Fruit fly (Drosophila melanogaster) whole organism, embryonic: ENCODE results near the gene how.
A peak's percentile ranks its signal among the peaks of the same experiment; 100 is the strongest.

Source experiments
- Abd-B ChIP-seq: fragments of 200-800 bp; sonication (Bioruptor generic); optimal IDR thresholded peaks from 2 replicates; lab custom pipeline; 2018; ENCODE audit warnings: missing biosample characterization, mild to moderate bottlenecking, missing genetic modification characterization, moderate library complexity
- Aef1 ChIP-seq: fragments of 200-800 bp; sonication (Bioruptor generic); IDR thresholded peaks from 3 replicates; pipeline ENCODE4 v1.3.6; 2022; ENCODE audit warnings: missing biosample characterization, missing genetic modification characterization
- BEAF-32 ChIP-seq: fragments of 200-800 bp; sonication (Bioruptor generic); optimal IDR thresholded peaks from 3 replicates; lab custom pipeline; 2017; ENCODE audit warnings: missing biosample characterization, missing genetic modification characterization, mild to moderate bottlenecking, moderate library complexity, missing genetic modification reagents
- BtbVII ChIP-seq: fragments of 200-800 bp; sonication (Bioruptor generic); optimal IDR thresholded peaks from 3 replicates; lab custom pipeline; 2017; ENCODE audit warnings: missing biosample characterization, mild to moderate bottlenecking, missing genetic modification characterization
- CG10543 ChIP-seq: fragments of 200-800 bp; sonication (Bioruptor generic); optimal IDR thresholded peaks from 3 replicates; lab custom pipeline; 2017; ENCODE audit warnings: missing biosample characterization, mild to moderate bottlenecking, missing genetic modification characterization, moderate library complexity
- CG11085 ChIP-seq: fragments of 200-800 bp; sonication (Bioruptor generic); IDR thresholded peaks from 2 replicates; pipeline ENCODE4 v1.3.6; 2022; ENCODE audit warnings: missing biosample characterization, missing genetic modification characterization
- CG11247 ChIP-seq: fragments of 200-800 bp; sonication (Bioruptor generic); IDR thresholded peaks from 2 replicates; pipeline ENCODE4 v1.3.6; 2022; ENCODE audit warnings: missing biosample characterization, missing genetic modification characterization
- CG11696 ChIP-seq: fragments of 200-800 bp; sonication (Bioruptor generic); IDR thresholded peaks from 2 replicates; pipeline ENCODE4 v1.3.6; 2022; ENCODE audit warnings: missing biosample characterization, missing genetic modification characterization
- CG1233 ChIP-seq: fragments of 200-800 bp; sonication (Bioruptor generic); optimal IDR thresholded peaks from 4 replicates; lab custom pipeline; 2018; ENCODE audit warnings: missing biosample characterization, mild to moderate bottlenecking, missing genetic modification characterization
- CG1529 ChIP-seq: fragments of 200-800 bp; sonication (Bioruptor generic); optimal IDR thresholded peaks from 3 replicates; lab custom pipeline; 2018; ENCODE audit warnings: missing biosample characterization, missing genetic modification characterization
- CG16863 ChIP-seq: fragments of 200-800 bp; sonication (Bioruptor generic); optimal IDR thresholded peaks from 3 replicates; lab custom pipeline; 2016; ENCODE audit warnings: missing biosample characterization, missing genetic modification characterization
- CG18476 ChIP-seq: fragments of 200-800 bp; sonication (Bioruptor generic); optimal IDR thresholded peaks from 2 replicates; lab custom pipeline; 2016; ENCODE audit warnings: missing biosample characterization, mild to moderate bottlenecking, missing genetic modification characterization
- CG2678 ChIP-seq: fragments of 200-800 bp; sonication (Bioruptor generic); optimal IDR thresholded peaks from 3 replicates; lab custom pipeline; 2019; ENCODE audit warnings: missing biosample characterization, mild to moderate bottlenecking, missing genetic modification characterization, moderate library complexity
- CG4328 ChIP-seq: fragments of 200-800 bp; sonication (Bioruptor generic); optimal IDR thresholded peaks from 3 replicates; lab custom pipeline; 2017; ENCODE audit warnings: missing biosample characterization, missing genetic modification reagents, missing genetic modification characterization
- CG43689 ChIP-seq: fragments of 200-800 bp; sonication (Bioruptor generic); IDR thresholded peaks from 2 replicates; pipeline ENCODE4 v1.3.6; 2022; ENCODE audit warnings: missing biosample characterization, missing genetic modification characterization
- CG5953 ChIP-seq: fragments of 200-800 bp; sonication (Bioruptor generic); IDR thresholded peaks from 2 replicates; pipeline ENCODE4 v1.3.6; 2022; ENCODE audit warnings: missing biosample characterization, missing genetic modification characterization
- CG6765 ChIP-seq: fragments of 200-800 bp; sonication (Bioruptor generic); optimal IDR thresholded peaks from 3 replicates; lab custom pipeline; 2017; ENCODE audit warnings: missing biosample characterization, mild to moderate bottlenecking, missing genetic modification characterization
- CG6854 ChIP-seq: fragments of 200-800 bp; sonication (Bioruptor generic); optimal IDR thresholded peaks from 3 replicates; lab custom pipeline; 2017; ENCODE audit warnings: missing biosample characterization, mild to moderate bottlenecking, missing genetic modification characterization
- CG7786 ChIP-seq: fragments of 200-800 bp; sonication (Bioruptor generic); optimal IDR thresholded peaks from 2 replicates; lab custom pipeline; 2016; ENCODE audit warnings: missing biosample characterization, missing genetic modification characterization
- CG7963 ChIP-seq: fragments of 200-800 bp; sonication (Bioruptor generic); IDR thresholded peaks from 3 replicates; pipeline ENCODE4 v1.3.6; 2022; ENCODE audit warnings: missing biosample characterization, missing genetic modification characterization; ENCODE audit not compliant: partially characterized antibody
- CG8089 ChIP-seq: fragments of 200-800 bp; sonication (Bioruptor generic); optimal IDR thresholded peaks from 3 replicates; lab custom pipeline; 2016; ENCODE audit warnings: missing biosample characterization, missing genetic modification characterization
- CG8359 ChIP-seq: fragments of 200-800 bp; sonication (Bioruptor generic); optimal IDR thresholded peaks from 2 replicates; lab custom pipeline; 2017; ENCODE audit warnings: missing biosample characterization, mild to moderate bottlenecking, missing genetic modification characterization, borderline replicate concordance
- CG8765 ChIP-seq: fragments of 200-800 bp; sonication (Bioruptor generic); IDR thresholded peaks from 2 replicates; pipeline ENCODE4 v1.3.6; 2022; ENCODE audit warnings: missing biosample characterization, missing genetic modification characterization
- CG9817 ChIP-seq: fragments of 200-800 bp; sonication (Bioruptor generic); optimal IDR thresholded peaks from 2 replicates; lab custom pipeline; 2018; ENCODE audit warnings: missing biosample characterization, mild to moderate bottlenecking, missing genetic modification characterization, moderate library complexity
- Dek ChIP-seq: fragments of 200-800 bp; sonication (Bioruptor generic); optimal IDR thresholded peaks from 3 replicates; lab custom pipeline; 2019; ENCODE audit warnings: missing biosample characterization, mild to moderate bottlenecking, missing genetic modification characterization, moderate library complexity
- Dip2 ChIP-seq: fragments of 200-800 bp; sonication (Bioruptor generic); IDR thresholded peaks from 2 replicates; pipeline ENCODE4 v1.3.6; 2022; ENCODE audit warnings: missing biosample characterization, missing genetic modification characterization
- Dip3 ChIP-seq: fragments of 200-800 bp; sonication (Bioruptor generic); optimal IDR thresholded peaks from 3 replicates; lab custom pipeline; 2016; ENCODE audit warnings: missing biosample characterization, missing genetic modification characterization
- Ets97D ChIP-seq: fragments of 200-800 bp; sonication (Bioruptor generic); optimal IDR thresholded peaks from 3 replicates; lab custom pipeline; 2016; ENCODE audit warnings: missing biosample characterization, missing genetic modification characterization
- Lhr ChIP-seq: fragments of 200-800 bp; sonication (Bioruptor generic); optimal IDR thresholded peaks from 3 replicates; lab custom pipeline; 2017; ENCODE audit warnings: mild to moderate bottlenecking, missing biosample characterization, missing genetic modification reagents, missing genetic modification characterization
- Lim3 ChIP-seq: fragments of 200-800 bp; sonication (Bioruptor generic); IDR thresholded peaks from 2 replicates; pipeline ENCODE4 v1.3.6; 2022; ENCODE audit warnings: missing biosample characterization, missing genetic modification characterization
- Med ChIP-seq: fragments of 200-800 bp; sonication (Bioruptor generic); peaks from one replicate; lab custom pipeline; 2016; ENCODE audit warnings: missing biosample characterization, missing genetic modification characterization, mild to moderate bottlenecking, inconsistent platforms, moderate library complexity
- NC2β ChIP-seq: fragments of 200-800 bp; sonication (Bioruptor generic); optimal IDR thresholded peaks from 2 replicates; lab custom pipeline; 2016; ENCODE audit warnings: missing biosample characterization, missing genetic modification characterization
- Neu2 ChIP-seq: fragments of 200-800 bp; sonication (Bioruptor generic); optimal IDR thresholded peaks from 3 replicates; lab custom pipeline; 2016; ENCODE audit warnings: missing biosample characterization, missing genetic modification characterization, borderline replicate concordance
- Opbp ChIP-seq: fragments of 200-800 bp; sonication (Bioruptor generic); IDR thresholded peaks from 3 replicates; pipeline ENCODE4 v1.3.6; 2022; ENCODE audit warnings: missing biosample characterization, missing genetic modification characterization; ENCODE audit not compliant: partially characterized antibody
- PHDP ChIP-seq: fragments of 200-800 bp; sonication (Bioruptor generic); optimal IDR thresholded peaks from 3 replicates; lab custom pipeline; 2018; ENCODE audit warnings: missing biosample characterization, mild to moderate bottlenecking, missing genetic modification characterization, moderate library complexity
- Sox102F ChIP-seq: fragments of 200-800 bp; sonication (Bioruptor generic); optimal IDR thresholded peaks from 2 replicates; lab custom pipeline; 2018; ENCODE audit warnings: missing biosample characterization, mild to moderate bottlenecking, missing genetic modification characterization, moderate library complexity
- Xbp1 ChIP-seq: fragments of 200-800 bp; sonication (Bioruptor generic); optimal IDR thresholded peaks from 3 replicates; lab custom pipeline; 2016; ENCODE audit warnings: missing biosample characterization, mild to moderate bottlenecking, missing genetic modification characterization
- ci ChIP-seq: fragments of 200-800 bp; sonication (Bioruptor generic); IDR thresholded peaks from 3 replicates; pipeline ENCODE4 v1.3.6; 2022; ENCODE audit warnings: missing biosample characterization, missing genetic modification characterization
- crc ChIP-seq: fragments of 200-800 bp; sonication (Bioruptor generic); optimal IDR thresholded peaks from 2 replicates; lab custom pipeline; 2016; ENCODE audit warnings: missing biosample characterization, missing genetic modification characterization
- disco-r ChIP-seq: fragments of 200-800 bp; sonication (Bioruptor generic); optimal IDR thresholded peaks from 2 replicates; lab custom pipeline; 2016; ENCODE audit warnings: missing biosample characterization, missing genetic modification characterization
- fd102C ChIP-seq: fragments of 200-800 bp; sonication (Bioruptor generic); optimal IDR thresholded peaks from 2 replicates; lab custom pipeline; 2018; ENCODE audit warnings: missing biosample characterization, mild to moderate bottlenecking, missing genetic modification characterization, moderate library complexity
- gem ChIP-seq: fragments of 200-800 bp; sonication (Bioruptor generic); optimal IDR thresholded peaks from 2 replicates; lab custom pipeline; 2019; ENCODE audit warnings: missing biosample characterization, mild to moderate bottlenecking, missing genetic modification characterization, moderate library complexity
- grau ChIP-seq: fragments of 200-800 bp; optimal IDR thresholded peaks from 3 replicates; lab custom pipeline; 2019; ENCODE audit warnings: missing biosample characterization, mild to moderate bottlenecking, missing genetic modification characterization, moderate library complexity
- ken ChIP-seq: fragments of 200-800 bp; sonication (Bioruptor generic); IDR thresholded peaks from 3 replicates; pipeline ENCODE4 v1.3.6; 2022; ENCODE audit warnings: missing biosample characterization, missing genetic modification characterization
- maf-S ChIP-seq: fragments of 200-800 bp; sonication (Bioruptor generic); optimal IDR thresholded peaks from 2 replicates; lab custom pipeline; 2016; ENCODE audit warnings: missing biosample characterization, missing genetic modification characterization
- mirr ChIP-seq: fragments of 200-800 bp; sonication (Bioruptor generic); optimal IDR thresholded peaks from 3 replicates; lab custom pipeline; 2018; ENCODE audit warnings: missing biosample characterization, mild to moderate bottlenecking, missing genetic modification characterization
- psq ChIP-seq: fragments of 200-800 bp; sonication (Bioruptor generic); optimal IDR thresholded peaks from 2 replicates; lab custom pipeline; 2017; ENCODE audit warnings: missing biosample characterization, missing genetic modification characterization
- pzg ChIP-seq: fragments of 200-800 bp; sonication (Bioruptor generic); optimal IDR thresholded peaks from 3 replicates; lab custom pipeline; 2018; ENCODE audit warnings: missing biosample characterization, mild to moderate bottlenecking, missing genetic modification characterization, moderate library complexity
- z ChIP-seq: fragments of 200-800 bp; sonication (Bioruptor generic); IDR thresholded peaks from 3 replicates; pipeline ENCODE4 v1.3.6; 2022; ENCODE audit warnings: missing biosample characterization, missing genetic modification characterization
- zfh1 ChIP-seq: fragments of 200-800 bp; sonication (Bioruptor generic); IDR thresholded peaks from 3 replicates; pipeline ENCODE4 v1.3.6; 2022; ENCODE audit warnings: missing biosample characterization, missing genetic modification characterization

Gene how

dm6 chr3R:22023041-22023626, 18.9 kb upstream of the how start, which contains the start of the genes Mitofilin and mRpL35 (continued):
- TF ChIP-seq CG7963 (GFP tag; lab: Robert Waterston, UW) (0 out of 3 replicates have a peak, but pooled peaks have one; percentile 22), CG4328 (GFP tag; lab: Kevin White, UChicago) (no peak), CG10543 (GFP tag; lab: Kevin White, UChicago) (peak; percentile 40), Lim3 (GFP tag; lab: Robert Waterston, UW) (no peak), CG11247 (no peak), Dip3 (peak; percentile 62), Dip2 (GFP tag; lab: Robert Waterston, UW) (no peak), z (GFP tag; lab: Robert Waterston, UW) (no peak), BtbVII (GFP tag; lab: Kevin White, UChicago) (no peak), CG16863 (GFP tag; lab: Kevin White, UChicago) (no peak), Ets97D (GFP tag; lab: Kevin White, UChicago) (peak; percentile 46), CG18476 (no peak), gem (peak; percentile 47), ken (GFP tag; lab: Robert Waterston, UW) (no peak), crc (GFP tag; lab: Kevin White, UChicago) (no peak), CG11085 (GFP tag; lab: Robert Waterston, UW) (no peak), Xbp1 (GFP tag; lab: Kevin White, UChicago) (peak; percentile 56), Aef1 (GFP tag; lab: Robert Waterston, UW) (0 out of 3 replicates have a peak, but pooled peaks have one; percentile 17), CG8089 (peak; percentile 7), grau (tag; lab: Kevin White, UChicago) (peak; percentile 41), Abd-B (GFP tag; lab: Kevin White, UChicago) (peak; percentile 9), CG6854 (GFP tag; lab: Kevin White, UChicago) (no peak), psq (GFP tag; lab: Kevin White, UChicago) (no peak), Med (GFP tag; lab: Kevin White, UChicago) (peak; percentile 76), disco-r (no peak), maf-S (GFP tag; lab: Kevin White, UChicago) (peak; percentile 31), CG43689 (GFP tag; lab: Robert Waterston, UW) (no peak), CG1233 (GFP tag; lab: Kevin White, UChicago) (peak; percentile 24), Dek (peak; percentile 21), Neu2 (GFP tag; lab: Kevin White, UChicago) (no peak), zfh1 (GFP tag; lab: Robert Waterston, UW) (no peak), CG9817 (tag; lab: Kevin White, UChicago) (peak; percentile 52), ci (GFP tag; lab: Robert Waterston, UW) (no peak), CG8359 (GFP tag; lab: Kevin White, UChicago) (no peak), fd102C (GFP tag; lab: Kevin White, UChicago) (no peak), BEAF-32 (GFP tag; lab: Kevin White, UChicago) (peak; percentile 89), Opbp (GFP tag; lab: Robert Waterston, UW) (peak; percentile 26; the same call in 2 of the 3 replicates), CG7786 (GFP tag; lab: Kevin White, UChicago) (peak; percentile 57), NC2β (GFP tag; lab: Kevin White, UChicago) (peak; percentile 53), CG6765 (GFP tag; lab: Kevin White, UChicago) (no peak), pzg (GFP tag; lab: Kevin White, UChicago) (peak; percentile 50), CG2678 (tag; lab: Kevin White, UChicago) (no peak), PHDP (tag; lab: Kevin White, UChicago) (no peak), CG1529 (GFP tag; lab: Kevin White, UChicago) (no peak), CG11696 (GFP tag; lab: Robert Waterston, UW) (no peak), CG8765 (GFP tag; lab: Robert Waterston, UW) (peak; percentile 19; the same call in 1 of the 2 replicates), CG5953 (GFP tag; lab: Robert Waterston, UW) (no peak), mirr (GFP tag; lab: Kevin White, UChicago) (no peak), Lhr (GFP tag; lab: Kevin White, UChicago) (peak; percentile 30), Sox102F (GFP tag; lab: Kevin White, UChicago) (no peak)
